Fruit fly (Drosophila melanogaster) whole organism, wandering third instar larva: ENCODE results near the gene CG11756.

Experiments
- Abd-B ChIP-seq: fragments of >200 bp; optimal IDR thresholded peaks from 2 replicates; lab custom pipeline; 2017; ENCODE audit warnings: missing biosample characterization, missing genetic modification characterization
- CG32264 ChIP-seq: fragments of 200-800 bp; sonication (Bioruptor generic); optimal IDR thresholded peaks from 2 replicates; lab custom pipeline; 2016; ENCODE audit warnings: missing biosample characterization, missing genetic modification characterization
- CG9705 ChIP-seq: fragments of 200-800 bp; sonication (Bioruptor generic); optimal IDR thresholded peaks from 2 replicates; lab custom pipeline; 2018; ENCODE audit warnings: missing biosample characterization, mild to moderate bottlenecking, missing genetic modification characterization
- CrebA ChIP-seq: fragments of 200-800 bp; sonication (Bioruptor generic); optimal IDR thresholded peaks from 2 replicates; lab custom pipeline; 2016; ENCODE audit warnings: missing biosample characterization, mild to moderate bottlenecking, missing genetic modification characterization, borderline replicate concordance
- Dfd ChIP-seq: fragments of >200 bp; optimal IDR thresholded peaks from 2 replicates; lab custom pipeline; 2017; ENCODE audit warnings: missing biosample characterization, missing genetic modification characterization
- Dif ChIP-seq: fragments of 200-275, 200-300 bp; sonication (Bioruptor generic); optimal IDR thresholded peaks from 2 replicates; lab custom pipeline; 2018; ENCODE audit warnings: missing biosample characterization, missing genetic modification characterization; ENCODE audit not compliant: partially characterized antibody
- GATAd ChIP-seq: sonication (Bioruptor generic); optimal IDR thresholded peaks from 2 replicates; lab custom pipeline; 2016; ENCODE audit warnings: missing biosample characterization, missing genetic modification characterization
- HLH106 ChIP-seq: fragments of 200-800 bp; optimal IDR thresholded peaks from 3 replicates; lab custom pipeline; 2019; ENCODE audit warnings: missing biosample characterization, mild to moderate bottlenecking, missing genetic modification characterization, moderate library complexity
- Hr78 ChIP-seq: fragments of >200 bp; optimal IDR thresholded peaks from 2 replicates; lab custom pipeline; 2017; ENCODE audit warnings: missing biosample characterization, missing genetic modification characterization
- Hr83 ChIP-seq: fragments of 200-300 bp; sonication (Bioruptor generic); optimal IDR thresholded peaks from 2 replicates; lab custom pipeline; 2016; ENCODE audit warnings: missing biosample characterization, mild to moderate bottlenecking, missing genetic modification characterization, moderate library complexity; ENCODE audit not compliant: poor library complexity, severe bottlenecking
- Jra ChIP-seq: sonication (Bioruptor generic); optimal IDR thresholded peaks from 2 replicates; lab custom pipeline; 2016; ENCODE audit warnings: missing biosample characterization, missing genetic modification characterization
- Mio ChIP-seq: sonication (Bioruptor generic); optimal IDR thresholded peaks from 2 replicates; lab custom pipeline; 2016; ENCODE audit warnings: missing biosample characterization, missing genetic modification characterization
- Myc ChIP-seq: fragments of >200 bp; optimal IDR thresholded peaks from 2 replicates; lab custom pipeline; 2017
- N ChIP-seq: fragments of >200 bp; optimal IDR thresholded peaks from 2 replicates; lab custom pipeline; 2018; ENCODE audit warnings: missing biosample characterization, missing external identifiers, missing genetic modification characterization
- OdsH ChIP-seq: fragments of 200-800 bp; sonication (Bioruptor generic); optimal IDR thresholded peaks from 2 replicates; lab custom pipeline; 2016; ENCODE audit warnings: missing biosample characterization, mild to moderate bottlenecking, missing genetic modification characterization
- Rel ChIP-seq, 2 experiments: fragments of 200-800 bp; sonication (Bioruptor generic) in 1 of 2; optimal IDR thresholded peaks; 2 replicates in 1 of 2; 3 replicates in 1 of 2; lab custom pipeline; 2016 to 2019; ENCODE audit warnings: mild to moderate bottlenecking in 2 of 2, missing biosample characterization in 2 of 2, missing genetic modification characterization in 2 of 2, moderate library complexity in 1 of 2
- Sp1 ChIP-seq: fragments of 200-800 bp; sonication (Bioruptor generic); optimal IDR thresholded peaks from 3 replicates; lab custom pipeline; 2019; ENCODE audit warnings: missing biosample characterization, mild to moderate bottlenecking, missing genetic modification characterization, moderate library complexity
- Vsx2 ChIP-seq: fragments of 200-300, 225-300 bp; sonication (Bioruptor generic); optimal IDR thresholded peaks from 2 replicates; lab custom pipeline; 2018; ENCODE audit warnings: missing biosample characterization, missing genetic modification characterization; ENCODE audit not compliant: partially characterized antibody
- br ChIP-seq: fragments of 200-800 bp; sonication (Bioruptor generic); optimal IDR thresholded peaks from 2 replicates; lab custom pipeline; 2016; ENCODE audit warnings: missing biosample characterization, missing genetic modification characterization
- brk ChIP-seq: fragments of 200-800 bp; sonication (Bioruptor generic); optimal IDR thresholded peaks from 2 replicates; lab custom pipeline; 2016; ENCODE audit warnings: missing biosample characterization, mild to moderate bottlenecking, missing genetic modification characterization
- dl ChIP-seq, 2 experiments: fragments of 175-275, 200-275 bp in 1 of 2; fragments of 200-275 bp in 1 of 2; sonication (Bioruptor generic); optimal IDR thresholded peaks; lab custom pipeline; 2018; ENCODE audit warnings: mild to moderate bottlenecking in 2 of 2, missing biosample characterization in 2 of 2, missing genetic modification characterization in 2 of 2, moderate library complexity in 2 of 2; ENCODE audit not compliant: partially characterized antibody in 2 of 2, insufficient read depth in 1 of 2
- dmrt93B ChIP-seq: fragments of 200-800 bp; sonication (Bioruptor generic); optimal IDR thresholded peaks from 2 replicates; lab custom pipeline; 2018; ENCODE audit warnings: missing biosample characterization, mild to moderate bottlenecking, missing genetic modification characterization
- dsf ChIP-seq: sonication (Bioruptor generic); optimal IDR thresholded peaks from 2 replicates; lab custom pipeline; 2016; ENCODE audit warnings: missing biosample characterization, missing genetic modification characterization, borderline replicate concordance
- ey ChIP-seq: fragments of 200-800 bp; sonication (Bioruptor generic); optimal IDR thresholded peaks from 2 replicates; lab custom pipeline; 2016; ENCODE audit warnings: missing biosample characterization, missing genetic modification characterization
- foxo ChIP-seq, 2 experiments: fragments of 200-800 bp; sonication (Bioruptor generic); optimal IDR thresholded peaks; 2 replicates in 1 of 2; 3 replicates in 1 of 2; lab custom pipeline; 2016 to 2017; ENCODE audit warnings: missing biosample characterization in 2 of 2, missing genetic modification characterization in 2 of 2
- fru ChIP-seq: fragments of 200-800 bp; sonication (Bioruptor generic); optimal IDR thresholded peaks from 3 replicates; lab custom pipeline; 2016; ENCODE audit warnings: missing biosample characterization, mild to moderate bottlenecking, missing genetic modification characterization
- h ChIP-seq: fragments of 200-800 bp; sonication (Bioruptor generic); optimal IDR thresholded peaks from 3 replicates; lab custom pipeline; 2016; ENCODE audit warnings: missing biosample characterization, mild to moderate bottlenecking, missing genetic modification characterization
- jim ChIP-seq: fragments of 175-275, 200-325 bp; sonication (Bioruptor generic); optimal IDR thresholded peaks from 2 replicates; lab custom pipeline; 2016; ENCODE audit warnings: missing biosample characterization, mild to moderate bottlenecking, missing genetic modification characterization
- lola ChIP-seq: fragments of >200 bp; optimal IDR thresholded peaks from 2 replicates; lab custom pipeline; 2017; ENCODE audit warnings: missing biosample characterization, missing genetic modification characterization
- pan ChIP-seq: fragments of >200 bp; optimal IDR thresholded peaks from 2 replicates; lab custom pipeline; 2017
- psq ChIP-seq: fragments of 200-800 bp; sonication (Bioruptor generic); optimal IDR thresholded peaks from 3 replicates; lab custom pipeline; 2017; ENCODE audit warnings: missing biosample characterization, mild to moderate bottlenecking, missing genetic modification characterization, moderate library complexity
- rgr ChIP-seq: fragments of 200-800 bp; sonication (Bioruptor generic); optimal IDR thresholded peaks from 3 replicates; lab custom pipeline; 2016; ENCODE audit warnings: missing biosample characterization, mild to moderate bottlenecking, missing genetic modification characterization
- sage ChIP-seq: fragments of 200-800 bp; sonication (Bioruptor generic); optimal IDR thresholded peaks from 2 replicates; lab custom pipeline; 2016; ENCODE audit warnings: missing biosample characterization, mild to moderate bottlenecking, missing genetic modification characterization
- tai ChIP-seq: sonication (Bioruptor generic); optimal IDR thresholded peaks from 2 replicates; lab custom pipeline; 2016; ENCODE audit warnings: missing biosample characterization, missing genetic modification characterization
- usp ChIP-seq: fragments of >200 bp; optimal IDR thresholded peaks from 2 replicates; lab custom pipeline; 2017; ENCODE audit warnings: missing biosample characterization, missing genetic modification characterization
- woc ChIP-seq: sonication (Bioruptor generic); optimal IDR thresholded peaks from 2 replicates; lab custom pipeline; 2016; ENCODE audit warnings: missing biosample characterization, mild to moderate bottlenecking, missing genetic modification characterization

The CG11756 gene

DNA sequence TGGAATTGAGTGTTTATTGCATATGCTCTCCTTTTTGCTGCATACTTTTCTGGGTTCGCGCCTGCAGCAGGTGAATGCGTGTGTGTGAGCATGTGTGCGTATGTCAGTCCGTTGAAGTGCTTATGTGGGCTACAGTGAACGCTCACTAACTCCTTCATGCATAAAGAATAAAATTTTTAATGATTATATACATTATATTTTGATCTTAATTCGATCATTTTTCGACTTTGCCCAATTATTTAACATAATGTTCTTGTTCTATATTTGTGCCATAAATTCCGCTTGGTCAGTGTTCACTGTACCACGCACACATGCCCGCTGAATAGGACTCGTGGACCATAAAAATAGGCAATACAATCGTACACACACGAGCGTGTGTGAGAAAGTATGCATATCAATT, 22.9 kb downstream of the CG11756 start:
- TF ChIP-seq HLH106 (tag; lab: Kevin White, UChicago) (peak; percentile 36), sage (GFP tag; lab: Kevin White, UChicago) (no peak), CG9705 (no peak), foxo (GFP tag; optimal IDR thresholded peaks at IDR 0.05; lab: Kevin White, UChicago) (peak in 1 of 2 experiments; percentile 40), pan (lab: Kevin White, UChicago) (no peak), fru (GFP tag; lab: Kevin White, UChicago) (peak; percentile 26), Sp1 (GFP tag; lab: Kevin White, UChicago) (no peak), CG32264 (GFP tag; lab: Kevin White, UChicago) (no peak), Jra (GFP tag; lab: Kevin White, UChicago) (no peak), tai (GFP tag; lab: Kevin White, UChicago) (no peak), woc (GFP tag; lab: Kevin White, UChicago) (no peak), lola (GFP tag; lab: Kevin White, UChicago) (no peak), Dif (no peak), Hr78 (GFP tag; lab: Kevin White, UChicago) (no peak)

dm6 chrX:11371613-11372012, 23.7 kb downstream of the CG11756 start:
- TF ChIP-seq woc (GFP tag; lab: Kevin White, UChicago) (no peak), GATAd (no peak), jim (no peak), brk (GFP tag; lab: Kevin White, UChicago) (no peak), Dif (no peak), Abd-B (GFP tag; lab: Kevin White, UChicago) (no peak), Mio (GFP tag; lab: Kevin White, UChicago) (no peak), h (GFP tag; lab: Kevin White, UChicago) (no peak), usp (no peak), Myc (lab: Kevin White, UChicago) (no peak), OdsH (GFP tag; lab: Kevin White, UChicago) (no peak), br (no peak), tai (GFP tag; lab: Kevin White, UChicago) (no peak), dl (GFP tag; optimal IDR thresholded peaks at IDR 0.05; lab: Kevin White, UChicago; ENCODE audit: insufficient read depth in 1 of 2, partially characterized antibody in 2 of 2) (no peak), Sp1 (GFP tag; lab: Kevin White, UChicago) (no peak), rgr (GFP tag; lab: Kevin White, UChicago) (no peak)
- TF ChIP-seq, all 38 proteins: peak for 0

dm6 chrX:11372764-11373712, 25.1 kb downstream of the CG11756 start:
- TF ChIP-seq N (GFP tag; lab: Kevin White, UChicago), result no peak
- peak; percentile 24 for TF ChIP-seq HLH106 (tag; lab: Kevin White, UChicago)
- TF ChIP-seq Hr83 (GFP tag; lab: Kevin White, UChicago), result no peak
- TF ChIP-seq Rel (GFP tag; optimal IDR thresholded peaks at IDR 0.05; lab: Kevin White, UChicago), result no peak
- TF ChIP-seq Rel (tag; optimal IDR thresholded peaks at IDR 0.05; lab: Kevin White, UChicago), result no peak

DNA sequence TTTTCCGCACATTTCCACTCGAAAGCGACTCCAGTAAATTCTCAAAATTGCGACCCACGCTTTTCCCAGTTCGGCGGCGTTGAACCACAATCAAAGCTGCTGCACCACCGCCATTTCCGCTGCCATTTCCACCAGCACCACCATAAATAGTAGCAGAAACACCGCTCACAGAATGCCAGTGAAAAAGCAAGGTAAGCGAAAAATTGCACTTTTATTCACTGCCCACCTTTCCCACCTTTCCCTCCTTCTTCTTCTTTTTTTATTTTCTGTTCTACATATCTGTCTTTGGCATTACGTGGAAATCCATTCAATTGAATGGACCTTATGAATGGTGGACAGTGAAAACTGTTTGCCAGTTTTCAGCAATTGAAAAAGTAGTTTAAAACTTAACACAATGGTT, 26.4 kb downstream of the CG11756 start:
- TF ChIP-seq CrebA (GFP tag; lab: Kevin White, UChicago) (no peak), Abd-B (GFP tag; lab: Kevin White, UChicago) (no peak), Dfd (GFP tag; lab: Kevin White, UChicago) (no peak), OdsH (GFP tag; lab: Kevin White, UChicago) (no peak)

DNA sequence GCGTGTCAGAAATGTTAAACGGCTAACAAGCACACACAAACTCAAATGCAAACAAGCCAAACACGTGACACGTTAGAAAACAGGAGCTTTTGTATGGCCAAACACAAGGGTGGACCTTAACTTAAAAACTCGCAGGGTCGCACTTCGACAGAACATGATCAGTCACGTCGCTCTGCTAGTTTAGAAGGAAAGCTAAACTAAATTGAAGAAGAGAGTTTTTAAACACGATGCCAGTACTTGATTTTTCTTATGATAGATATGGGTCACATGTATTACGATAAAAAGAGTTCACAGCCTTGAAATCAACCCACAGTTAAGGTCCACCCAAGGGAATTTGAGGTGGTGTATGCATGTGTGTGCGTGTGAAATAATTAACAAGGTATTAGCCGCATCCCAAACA, 30.5 kb downstream of the CG11756 start:
- no peak for TF ChIP-seq CrebA (GFP tag; lab: Kevin White, UChicago)
- no peak for TF ChIP-seq Abd-B (GFP tag; lab: Kevin White, UChicago)
- TF ChIP-seq Dif, result no peak
- no peak for TF ChIP-seq br
- no peak for TF ChIP-seq Vsx2 (GFP tag; lab: Kevin White, UChicago)
- TF ChIP-seq usp, result no peak
- no peak for TF ChIP-seq dl (GFP tag; optimal IDR thresholded peaks at IDR 0.05; lab: Kevin White, UChicago; ENCODE audit: insufficient read depth in 1 of 2, partially characterized antibody in 2 of 2)
- TF ChIP-seq dsf (GFP tag; lab: Kevin White, UChicago), result no peak
- no peak for TF ChIP-seq Jra (GFP tag; lab: Kevin White, UChicago)
- no peak for TF ChIP-seq ey
- TF ChIP-seq psq (GFP tag; lab: Kevin White, UChicago), result no peak
- no peak for TF ChIP-seq Hr83 (GFP tag; lab: Kevin White, UChicago)
- no peak for TF ChIP-seq sage (GFP tag; lab: Kevin White, UChicago)
- TF ChIP-seq dmrt93B (GFP tag; lab: Kevin White, UChicago), result no peak
- TF ChIP-seq Myc (lab: Kevin White, UChicago), result no peak
- TF ChIP-seq lola (GFP tag; lab: Kevin White, UChicago), result no peak
- TF ChIP-seq foxo (GFP tag; optimal IDR thresholded peaks at IDR 0.05; lab: Kevin White, UChicago), result no peak
